Fruit fly (Drosophila melanogaster) whole organism, embryonic: ENCODE results near the gene kay.

ENCODE experiments used
- ATbp ChIP-seq: fragments of 200-800 bp; sonication (Bioruptor generic); optimal IDR thresholded peaks from 2 replicates; lab custom pipeline; 2017; ENCODE audit warnings: missing biosample characterization, mild to moderate bottlenecking, missing genetic modification characterization, missing genetic modification reagents
- Bgb ChIP-seq: fragments of 200-800 bp; sonication (Bioruptor generic); IDR thresholded peaks from 2 replicates; pipeline ENCODE4 v1.3.6; 2022; ENCODE audit warnings: missing biosample characterization, missing genetic modification characterization; ENCODE audit not compliant: partially characterized antibody
- C15 ChIP-seq: fragments of 200-800 bp; sonication (Bioruptor generic); IDR thresholded peaks from 3 replicates; pipeline ENCODE4 v1.3.6; 2022; ENCODE audit warnings: missing biosample characterization, missing genetic modification characterization
- CG10979 ChIP-seq: fragments of 200-800 bp; sonication (Bioruptor generic); optimal IDR thresholded peaks from 2 replicates; lab custom pipeline; 2018; ENCODE audit warnings: missing biosample characterization, mild to moderate bottlenecking, missing genetic modification characterization, moderate library complexity
- CG11504 ChIP-seq: fragments of 200-800 bp; sonication (Bioruptor generic); optimal IDR thresholded peaks from 3 replicates; lab custom pipeline; 2019; ENCODE audit warnings: missing biosample characterization, mild to moderate bottlenecking, missing genetic modification characterization, moderate library complexity
- CG12219 ChIP-seq: fragments of 200-800 bp; sonication (Bioruptor generic); optimal IDR thresholded peaks from 3 replicates; lab custom pipeline; 2018; ENCODE audit warnings: missing biosample characterization, mild to moderate bottlenecking, missing genetic modification characterization
- CG13296 ChIP-seq: fragments of 200-800 bp; sonication (Bioruptor generic); optimal IDR thresholded peaks from 3 replicates; lab custom pipeline; 2018; ENCODE audit warnings: missing biosample characterization, mild to moderate bottlenecking, missing genetic modification characterization
- CG2129 ChIP-seq: fragments of 200-800 bp; sonication (Bioruptor generic); IDR thresholded peaks from 2 replicates; pipeline ENCODE4 v1.3.6; 2022; ENCODE audit warnings: missing biosample characterization, missing genetic modification characterization; ENCODE audit not compliant: partially characterized antibody
- CG2678 ChIP-seq: fragments of 200-800 bp; sonication (Bioruptor generic); optimal IDR thresholded peaks from 3 replicates; lab custom pipeline; 2019; ENCODE audit warnings: missing biosample characterization, mild to moderate bottlenecking, missing genetic modification characterization, moderate library complexity
- CG4730 ChIP-seq: fragments of 200-800 bp; sonication (Bioruptor generic); IDR thresholded peaks from 2 replicates; pipeline ENCODE4 v1.3.6; 2022; ENCODE audit warnings: missing biosample characterization, missing genetic modification characterization
- CG6654 ChIP-seq: fragments of 200-800 bp; sonication (Bioruptor generic); optimal IDR thresholded peaks from 2 replicates; lab custom pipeline; 2017; ENCODE audit warnings: missing biosample characterization, mild to moderate bottlenecking, missing genetic modification characterization
- CG7786 ChIP-seq: fragments of 200-800 bp; sonication (Bioruptor generic); optimal IDR thresholded peaks from 2 replicates; lab custom pipeline; 2016; ENCODE audit warnings: missing biosample characterization, missing genetic modification characterization
- CG7987 ChIP-seq: fragments of 200-800 bp; sonication (Bioruptor generic); optimal IDR thresholded peaks from 2 replicates; lab custom pipeline; 2018; ENCODE audit warnings: missing biosample characterization, mild to moderate bottlenecking, missing genetic modification characterization, moderate library complexity
- CG8765 ChIP-seq: fragments of 200-800 bp; sonication (Bioruptor generic); IDR thresholded peaks from 2 replicates; pipeline ENCODE4 v1.3.6; 2022; ENCODE audit warnings: missing biosample characterization, missing genetic modification characterization
- CG9215 ChIP-seq: fragments of 200-800 bp; sonication (Bioruptor generic); IDR thresholded peaks from 2 replicates; pipeline ENCODE4 v1.3.6; 2022; ENCODE audit warnings: missing biosample characterization, missing genetic modification characterization
- CkIIα-i1 ChIP-seq: fragments of 200-800 bp; sonication (Bioruptor generic); IDR thresholded peaks from 2 replicates; pipeline ENCODE4 v1.3.6; 2022; ENCODE audit warnings: missing biosample characterization, missing genetic modification characterization
- CoRest ChIP-seq: fragments of 200-800 bp; sonication (Bioruptor generic); optimal IDR thresholded peaks from 3 replicates; lab custom pipeline; 2018; ENCODE audit warnings: missing biosample characterization, mild to moderate bottlenecking, missing genetic modification characterization, moderate library complexity
- Dbx ChIP-seq: fragments of 200-800 bp; sonication (Bioruptor generic); IDR thresholded peaks from 3 replicates; pipeline ENCODE4 v1.3.6; 2022; ENCODE audit warnings: missing biosample characterization, missing genetic modification characterization
- Elba2 ChIP-seq: fragments of 200-800 bp; sonication (Bioruptor generic); optimal IDR thresholded peaks from 3 replicates; lab custom pipeline; 2016; ENCODE audit warnings: missing biosample characterization, missing genetic modification characterization
- Ets65A ChIP-seq: fragments of 200-800 bp; sonication (Bioruptor generic); peaks from one replicate; lab custom pipeline; 2016; ENCODE audit warnings: missing biosample characterization, missing genetic modification characterization
- H15 ChIP-seq: fragments of 200-800 bp; sonication (Bioruptor generic); IDR thresholded peaks from 3 replicates; pipeline ENCODE4 v1.3.6; 2022; ENCODE audit warnings: missing biosample characterization, missing genetic modification characterization
- H2.0 ChIP-seq: fragments of 200-800 bp; sonication (Bioruptor generic); IDR thresholded peaks from 2 replicates; pipeline ENCODE4 v1.3.6; 2022; ENCODE audit warnings: missing biosample characterization, missing genetic modification characterization
- Hr78 ChIP-seq, 2 experiments: fragments of 200-800 bp in 1 of 2; fragments of >200 bp in 1 of 2; sonication (Bioruptor generic) in 1 of 2; optimal IDR thresholded peaks; 2 replicates each; lab custom pipeline; 2017 to 2019; ENCODE audit warnings: missing biosample characterization in 2 of 2, missing genetic modification characterization in 2 of 2, mild to moderate bottlenecking in 1 of 2, moderate library complexity in 1 of 2
- Kr ChIP-seq: fragments of 200-800 bp; sonication (Bioruptor generic); optimal IDR thresholded peaks from 2 replicates; lab custom pipeline; 2017; ENCODE audit warnings: missing biosample characterization, mild to moderate bottlenecking, missing genetic modification characterization
- Med ChIP-seq: fragments of 200-800 bp; sonication (Bioruptor generic); peaks from one replicate; lab custom pipeline; 2016; ENCODE audit warnings: missing biosample characterization, missing genetic modification characterization, mild to moderate bottlenecking, inconsistent platforms, moderate library complexity
- Mrtf ChIP-seq: fragments of 200-800 bp; sonication (Bioruptor generic); IDR thresholded peaks from 3 replicates; pipeline ENCODE4 v1.3.6; 2022; ENCODE audit warnings: missing biosample characterization, missing genetic modification characterization
- Opbp ChIP-seq: fragments of 200-800 bp; sonication (Bioruptor generic); IDR thresholded peaks from 3 replicates; pipeline ENCODE4 v1.3.6; 2022; ENCODE audit warnings: missing biosample characterization, missing genetic modification characterization; ENCODE audit not compliant: partially characterized antibody
- Six4 ChIP-seq: fragments of 200-800 bp; sonication (Bioruptor generic); optimal IDR thresholded peaks from 2 replicates; lab custom pipeline; 2016; ENCODE audit warnings: missing biosample characterization, missing genetic modification characterization
- Xrp1 ChIP-seq: fragments of 200-800 bp; sonication (Bioruptor generic); IDR thresholded peaks from 2 replicates; pipeline ENCODE4 v1.3.6; 2022; ENCODE audit warnings: missing biosample characterization, missing genetic modification characterization
- al ChIP-seq: fragments of 200-800 bp; sonication (Bioruptor generic); IDR thresholded peaks from 2 replicates; pipeline ENCODE4 v1.3.6; 2022; ENCODE audit warnings: missing biosample characterization, missing genetic modification characterization
- bab2 ChIP-seq: fragments of 200-800 bp; sonication (Bioruptor generic); optimal IDR thresholded peaks from 2 replicates; lab custom pipeline; 2016; ENCODE audit warnings: missing biosample characterization, missing genetic modification characterization
- ci ChIP-seq: fragments of 200-800 bp; sonication (Bioruptor generic); IDR thresholded peaks from 3 replicates; pipeline ENCODE4 v1.3.6; 2022; ENCODE audit warnings: missing biosample characterization, missing genetic modification characterization
- croc ChIP-seq: fragments of 200-800 bp; sonication (Bioruptor generic); conservative IDR thresholded peaks from 3 replicates; pipeline ENCODE4 v1.3.6; 2022; ENCODE audit warnings: missing biosample characterization, missing genetic modification characterization
- dysf ChIP-seq: fragments of 200-800 bp; sonication (Bioruptor generic); IDR thresholded peaks from 3 replicates; pipeline ENCODE4 v1.3.6; 2022; ENCODE audit warnings: missing biosample characterization, missing genetic modification characterization
- eve ChIP-seq, 2 experiments: fragments of >200 bp; optimal IDR thresholded peaks; 2 replicates each; lab custom pipeline; 2017; ENCODE audit warnings: missing biosample characterization in 2 of 2, missing genetic modification characterization in 2 of 2
- exex ChIP-seq: fragments of 200-800 bp; sonication (Bioruptor generic); optimal IDR thresholded peaks from 4 replicates; lab custom pipeline; 2018; ENCODE audit warnings: missing biosample characterization, mild to moderate bottlenecking, missing genetic modification characterization, moderate library complexity
- fd96Cb ChIP-seq: fragments of 200-800 bp; sonication (Bioruptor generic); optimal IDR thresholded peaks from 2 replicates; lab custom pipeline; 2018; ENCODE audit warnings: missing biosample characterization, mild to moderate bottlenecking, missing genetic modification characterization, moderate library complexity
- insv ChIP-seq, 2 experiments: fragments of 200-800 bp; sonication (Bioruptor generic); optimal IDR thresholded peaks; 3 replicates each; lab custom pipeline; 2016 to 2018; ENCODE audit warnings: missing biosample characterization in 2 of 2, missing genetic modification characterization in 2 of 2
- jumu ChIP-seq: fragments of 200-800 bp; sonication (Bioruptor generic); optimal IDR thresholded peaks from 3 replicates; lab custom pipeline; 2016; ENCODE audit warnings: missing biosample characterization, missing genetic modification characterization
- kni ChIP-seq: fragments of 200-800 bp; sonication (Bioruptor generic); optimal IDR thresholded peaks from 3 replicates; lab custom pipeline; 2017; ENCODE audit warnings: mild to moderate bottlenecking, missing biosample characterization, missing genetic modification reagents, missing genetic modification characterization
- maf-S ChIP-seq: fragments of 200-800 bp; sonication (Bioruptor generic); optimal IDR thresholded peaks from 2 replicates; lab custom pipeline; 2016; ENCODE audit warnings: missing biosample characterization, missing genetic modification characterization
- otp ChIP-seq: fragments of 200-800 bp; sonication (Bioruptor generic); IDR thresholded peaks from 3 replicates; pipeline ENCODE4, ENCODE4 v1.3.6; 2022; ENCODE audit warnings: missing biosample characterization, missing genetic modification characterization
- pfk ChIP-seq: fragments of 200-800 bp; sonication (Bioruptor generic); optimal IDR thresholded peaks from 2 replicates; lab custom pipeline; 2018; ENCODE audit warnings: missing biosample characterization, mild to moderate bottlenecking, missing genetic modification characterization, moderate library complexity
- prd ChIP-seq, 3 experiments: fragments of >200 bp in 2 of 3; fragments of 200-800 bp in 1 of 3; sonication (Bioruptor generic) in 1 of 3; optimal IDR thresholded peaks in 2 of 3; IDR thresholded peaks in 1 of 3; 2 replicates in 2 of 3; 3 replicates in 1 of 3; pipeline versions ENCODE4 v1.3.6 to Lab custom; 2017 to 2022; ENCODE audit warnings: missing biosample characterization in 1 of 3, missing genetic modification characterization in 1 of 3
- row ChIP-seq: fragments of 200-800 bp; sonication (Bioruptor generic); IDR thresholded peaks from 3 replicates; pipeline ENCODE4 v1.3.6; 2022; ENCODE audit warnings: missing biosample characterization, missing genetic modification characterization
- salm ChIP-seq: fragments of 200-800 bp; sonication (Bioruptor generic); optimal IDR thresholded peaks from 2 replicates; lab custom pipeline; 2018; ENCODE audit warnings: missing biosample characterization, mild to moderate bottlenecking, missing genetic modification characterization
- sc ChIP-seq, 3 experiments: fragments of >200 bp in 2 of 3; fragments of 200-800 bp in 1 of 3; sonication (Bioruptor generic) in 1 of 3; optimal IDR thresholded peaks; 2 replicates in 2 of 3; 3 replicates in 1 of 3; lab custom pipeline; 2017; ENCODE audit warnings: mild to moderate bottlenecking in 1 of 3, missing biosample characterization in 1 of 3, missing genetic modification characterization in 1 of 3, missing genetic modification reagents in 1 of 3
- sens ChIP-seq: fragments of 200-800 bp; sonication (Bioruptor generic); peaks from one replicate; lab custom pipeline; 2016; ENCODE audit warnings: missing biosample characterization, missing genetic modification characterization
- stc ChIP-seq: fragments of 200-800 bp; sonication (Bioruptor generic); IDR thresholded peaks from 2 replicates; pipeline ENCODE4 v1.3.6; 2022; ENCODE audit warnings: missing biosample characterization, missing genetic modification characterization
- vvl ChIP-seq: fragments of 200-800 bp; sonication (Bioruptor generic); IDR thresholded peaks from 2 replicates; pipeline ENCODE4 v1.3.6; 2022; ENCODE audit warnings: missing biosample characterization, missing genetic modification characterization

The kay gene

dm6 chr3R:29717519-29717918 is 48.3 kb upstream of the kay start (continued):
- TF ChIP-seq sc (optimal IDR thresholded peaks at IDR 0.05; lab: Kevin White, UChicago) (no peak), sc (GFP tag; optimal IDR thresholded peaks at IDR 0.05; lab: Kevin White, UChicago) (no peak), croc (peak; percentile 21; the same call in 1 of the 3 replicates), salm (peak; percentile 32), CG2129 (no peak), CG7987 (GFP tag; lab: Kevin White, UChicago) (no peak), CG7786 (GFP tag; lab: Kevin White, UChicago) (no peak), maf-S (peak; percentile 4), Dbx (GFP tag; lab: Robert Waterston, UW) (no peak), H2.0 (GFP tag; lab: Robert Waterston, UW) (peak; percentile 42; the same call in 1 of the 2 replicates), vvl (GFP tag; lab: Robert Waterston, UW) (peak; percentile 51), eve (GFP tag; optimal IDR thresholded peaks at IDR 0.05; lab: Kevin White, UChicago) (no peak), ci (GFP tag; lab: Robert Waterston, UW) (peak; percentile 75), CG6654 (GFP tag; lab: Kevin White, UChicago) (no peak), CG10979 (tag; lab: Kevin White, UChicago) (no peak), sens (peak; percentile 69), kni (GFP tag; lab: Kevin White, UChicago) (no peak), fd96Cb (peak; percentile 45), prd (optimal IDR thresholded peaks at IDR 0.05; lab: Kevin White, UChicago) (no peak), prd (GFP tag; IDR thresholded peaks at IDR 0.05; lab: Robert Waterston, UW) (peak; percentile 31; the same call in 1 of the 3 replicates), Hr78 (GFP tag; optimal IDR thresholded peaks at IDR 0.05; lab: Kevin White, UChicago) (peak in 1 of 2 experiments; percentile 31), CG9215 (GFP tag; lab: Robert Waterston, UW) (no peak), Xrp1 (GFP tag; lab: Robert Waterston, UW) (peak; percentile 30; the same call in 1 of the 2 replicates), CG11504 (tag; lab: Kevin White, UChicago) (peak; percentile 55), bab2 (GFP tag; lab: Kevin White, UChicago) (peak; percentile 31), CG12219 (GFP tag; lab: Kevin White, UChicago) (no peak), CG2678 (tag; lab: Kevin White, UChicago) (peak; percentile 13), Med (GFP tag; lab: Kevin White, UChicago) (peak; percentile 83), stc (GFP tag; lab: Robert Waterston, UW) (peak; percentile 41; the same call in 1 of the 2 replicates), otp (GFP tag; lab: Robert Waterston, UW) (0 out of 3 replicates have a peak, but pooled peaks have one; percentile 47), Elba2 (GFP tag; lab: Kevin White, UChicago) (no peak), insv (GFP tag; optimal IDR thresholded peaks at IDR 0.05; lab: Kevin White, UChicago) (no peak), H15 (0 out of 3 replicates have a peak, but pooled peaks have one; percentile 16), CkIIα-i1 (no peak), row (GFP tag; lab: Robert Waterston, UW) (peak; percentile 47), Six4 (GFP tag; lab: Kevin White, UChicago) (peak; percentile 5), CG4730 (GFP tag; lab: Robert Waterston, UW) (no peak), CG8765 (GFP tag; lab: Robert Waterston, UW) (no peak), al (GFP tag; lab: Robert Waterston, UW) (no peak), Ets65A (GFP tag; lab: Kevin White, UChicago) (peak; percentile 14), jumu (GFP tag; lab: Kevin White, UChicago) (no peak), exex (tag; lab: Kevin White, UChicago) (no peak), CoRest (tag; lab: Kevin White, UChicago) (peak; percentile 6), Bgb (GFP tag; lab: Robert Waterston, UW) (no peak), dysf (peak; percentile 30; the same call in 1 of the 3 replicates), C15 (GFP tag; lab: Robert Waterston, UW) (no peak), pfk (no peak), Opbp (GFP tag; lab: Robert Waterston, UW) (no peak), CG13296 (no peak), Mrtf (GFP tag; lab: Robert Waterston, UW) (no peak), Kr (GFP tag; lab: Kevin White, UChicago) (no peak), ATbp (GFP tag; lab: Kevin White, UChicago) (peak; percentile 63)
